Fruit fly (Drosophila melanogaster): ENCODE results near the gene CG31140.
A peak's percentile ranks its signal among the peaks of the same experiment; 100 is the strongest.

The CG31140 gene

dm6 chr3R:23969449-23969848, 6.5 kb downstream of the CG31140 start (continued):
- no peak for TF ChIP-seq sima (GFP tag; optimal IDR thresholded peaks at IDR 0.05)
- peak; percentile 50 for TF ChIP-seq CG12391 (tag; optimal IDR thresholded peaks at IDR 0.05)
- TF ChIP-seq CG5245 (GFP tag; optimal IDR thresholded peaks at IDR 0.05) = no peak
- peak; percentile 5 for TF ChIP-seq az2 (GFP tag; optimal IDR thresholded peaks at IDR 0.05)
- TF ChIP-seq CG17829 (tag; optimal IDR thresholded peaks at IDR 0.05) = peak; percentile 52
- TF ChIP-seq crol (GFP tag; IDR thresholded peaks at IDR 0.05) = no peak
- peak; percentile 63 for TF ChIP-seq HLH3B (GFP tag; IDR thresholded peaks at IDR 0.05)
- no peak for TF ChIP-seq Six4 (GFP tag; optimal IDR thresholded peaks at IDR 0.05)
- no peak; the same call in 1 of the 3 replicates for TF ChIP-seq CG34422 (GFP tag; IDR thresholded peaks at IDR 0.05)
- no peak for TF ChIP-seq CG10462 (GFP tag; optimal IDR thresholded peaks at IDR 0.05)
- no peak for TF ChIP-seq pfk (GFP tag; optimal IDR thresholded peaks at IDR 0.05)
- TF ChIP-seq phol (tag; optimal IDR thresholded peaks at IDR 0.05) = peak; percentile 55
- no peak for TF ChIP-seq CG30431 (GFP tag; optimal IDR thresholded peaks at IDR 0.05)
- no peak for TF ChIP-seq CG3838 (GFP tag; optimal IDR thresholded peaks at IDR 0.05)
- TF ChIP-seq ara (GFP tag; IDR thresholded peaks at IDR 0.05) = no peak
- peak; percentile 33 for TF ChIP-seq Hr3 (GFP tag; optimal IDR thresholded peaks at IDR 0.05)
- TF ChIP-seq CG14014 (GFP tag; IDR thresholded peaks at IDR 0.05) = peak; percentile 30; the same call in 1 of the 2 replicates
- TF ChIP-seq CG1529 (GFP tag; optimal IDR thresholded peaks at IDR 0.05) = no peak
- TF ChIP-seq CG10321 (GFP tag; IDR thresholded peaks at IDR 0.05) = no peak
- TF ChIP-seq twi (tag; optimal IDR thresholded peaks at IDR 0.05) = no peak
- TF ChIP-seq CG1792 (GFP tag; optimal IDR thresholded peaks at IDR 0.05) = no peak
- no peak for TF ChIP-seq CG16813 (GFP tag; IDR thresholded peaks at IDR 0.05; ENCODE audit: partially characterized antibody)
- TF ChIP-seq Blimp-1 (GFP tag; optimal IDR thresholded peaks at IDR 0.05) = peak; percentile 55
- no peak for TF ChIP-seq kay (GFP tag; optimal IDR thresholded peaks at IDR 0.05)
- TF ChIP-seq knrl (GFP tag; IDR thresholded peaks at IDR 0.05; ENCODE audit: partially characterized antibody) = no peak
- no peak for TF ChIP-seq zf30C (GFP tag; optimal IDR thresholded peaks at IDR 0.05)
- TF ChIP-seq sob (GFP tag; IDR thresholded peaks at IDR 0.05) = 0 out of 2 replicates have a peak, but pooled peaks have one; percentile 32
- TF ChIP-seq Lhr (GFP tag; optimal IDR thresholded peaks at IDR 0.05) = no peak
- no peak for TF ChIP-seq CG3995 (GFP tag; optimal IDR thresholded peaks at IDR 0.05)
- peak; percentile 36 for TF ChIP-seq BtbVII (GFP tag; optimal IDR thresholded peaks at IDR 0.05)
- no peak for TF ChIP-seq ab (GFP tag; optimal IDR thresholded peaks at IDR 0.05)
- no peak for TF ChIP-seq CG12071 (GFP tag; optimal IDR thresholded peaks at IDR 0.05)
- no peak for TF ChIP-seq CG4707 (GFP tag; optimal IDR thresholded peaks at IDR 0.05)
- no peak for TF ChIP-seq vnd (GFP tag; IDR thresholded peaks at IDR 0.05; ENCODE audit: partially characterized antibody)
- peak; percentile 72 for TF ChIP-seq CG14441 (GFP tag; IDR thresholded peaks at IDR 0.05)
- TF ChIP-seq cas (GFP tag; IDR thresholded peaks at IDR 0.05) = 0 out of 2 replicates have a peak, but pooled peaks have one; percentile 39
- peak; percentile 54 for TF ChIP-seq Oli (tag; optimal IDR thresholded peaks at IDR 0.05)
- TF ChIP-seq hb (GFP tag; IDR thresholded peaks at IDR 0.05; ENCODE audit: partially characterized antibody) = no peak

- TF ChIP-seq Dip2 (GFP tag; IDR thresholded peaks at IDR 0.05) (no peak), gsb (GFP tag; IDR thresholded peaks at IDR 0.05) (no peak), hth (optimal IDR thresholded peaks at IDR 0.05) (no peak), Blimp-1 (GFP tag; optimal IDR thresholded peaks at IDR 0.05) (peak; percentile 34), ci (GFP tag; IDR thresholded peaks at IDR 0.05) (peak; percentile 51; the same call in 1 of the 3 replicates), crol (GFP tag; IDR thresholded peaks at IDR 0.05) (peak; percentile 81), MTF-1 (GFP tag; optimal IDR thresholded peaks at IDR 0.05; ENCODE audit: borderline replicate concordance) (peak; percentile 11), ATbp (GFP tag; optimal IDR thresholded peaks at IDR 0.05) (peak; percentile 31), CG12769 (tag; optimal IDR thresholded peaks at IDR 0.05) (no peak), cg (GFP tag; optimal IDR thresholded peaks at IDR 0.05) (peak; percentile 60), fd64A (GFP tag; optimal IDR thresholded peaks at IDR 0.05) (peak; percentile 11), CHES-1-like (GFP tag; optimal IDR thresholded peaks at IDR 0.05) (no peak), Hr78 (GFP tag; optimal IDR thresholded peaks at IDR 0.05) (peak in 1 of 2 experiments; percentile 43), vvl (GFP tag; IDR thresholded peaks at IDR 0.05) (peak; percentile 33; the same call in 1 of the 2 replicates), CG31365 (tag; optimal IDR thresholded peaks at IDR 0.05) (peak; percentile 89), org-1 (GFP tag; optimal IDR thresholded peaks at IDR 0.05) (no peak)
These were observed 8.2 kb downstream of the CG31140 start for dm6 chr3R:23971208-23971607.

Measured in whole organism, embryonic.